Worm (Caenorhabditis elegans) whole organism, young adult: Measurements from ENCODE around the gene T28A8.5.

Experiments used
- F23B12.7 ChIP-seq: sonication (generic microtip); optimal IDR thresholded peaks from 2 replicates; lab custom pipeline; 2017; ENCODE audit warnings: missing genetic modification characterization, mild to moderate bottlenecking, missing compliant biosample characterization, antibody characterized with exemption, moderate library complexity; ENCODE audit not compliant: insufficient read depth
- F33H1.4 ChIP-seq: fragments of 200-800 bp; sonication (Bioruptor generic); IDR thresholded peaks from 2 replicates; pipeline ENCODE4 v1.3.6; 2022; ENCODE audit warnings: missing genetic modification reagents, missing genetic modification characterization, missing compliant biosample characterization
- F49E8.2 ChIP-seq: sonication (generic microtip); optimal IDR thresholded peaks from 3 replicates; lab custom pipeline; 2017; ENCODE audit warnings: missing genetic modification characterization, mild to moderate bottlenecking, missing compliant biosample characterization, antibody characterized with exemption, moderate library complexity; ENCODE audit not compliant: insufficient read depth
- K11D2.4 ChIP-seq: fragments of 200-800 bp; sonication (Bioruptor generic); IDR thresholded peaks from 2 replicates; pipeline ENCODE4 v1.3.6; 2022; ENCODE audit warnings: missing genetic modification reagents, missing genetic modification characterization, missing compliant biosample characterization
- K12H6.12 ChIP-seq: fragments of 200-800 bp; sonication (Bioruptor generic); optimal IDR thresholded peaks from 2 replicates; lab custom pipeline; 2018; ENCODE audit warnings: mild to moderate bottlenecking, missing genetic modification characterization, missing compliant biosample characterization
- Y53F4B.3 ChIP-seq: fragments of 200-800 bp; sonication (Bioruptor generic); IDR thresholded peaks from 2 replicates; pipeline ENCODE4 v1.3.6; 2022; ENCODE audit warnings: missing genetic modification reagents, missing genetic modification characterization, missing compliant biosample characterization
- Y67H2A.10 ChIP-seq: fragments of 200-800 bp; sonication (Bioruptor generic); conservative IDR thresholded peaks from 2 replicates; pipeline ENCODE4 v1.3.6; 2022; ENCODE audit warnings: missing genetic modification reagents, missing genetic modification characterization, missing compliant biosample characterization
- Y95B8A.8 ChIP-seq: fragments of 200-800 bp; sonication (Bioruptor generic); IDR thresholded peaks from 2 replicates; pipeline ENCODE4 v1.3.6; 2022; ENCODE audit warnings: missing genetic modification reagents, missing genetic modification characterization, missing compliant biosample characterization
- akir-1 ChIP-seq: fragments of 200-800 bp; sonication (Bioruptor generic); optimal IDR thresholded peaks from 2 replicates; lab custom pipeline; 2018; ENCODE audit warnings: mild to moderate bottlenecking, missing genetic modification characterization, moderate library complexity, missing compliant biosample characterization
- aptf-3 ChIP-seq: fragments of 200-800 bp; sonication (Bioruptor generic); IDR thresholded peaks from 2 replicates; pipeline ENCODE4 v1.3.6; 2022; ENCODE audit warnings: missing genetic modification characterization, missing compliant biosample characterization
- athp-1 ChIP-seq: sonication (generic microtip); optimal IDR thresholded peaks from 2 replicates; lab custom pipeline; 2017; ENCODE audit warnings: mild to moderate bottlenecking, missing genetic modification characterization, missing compliant biosample characterization
- attf-5 ChIP-seq: fragments of 200-800 bp; sonication (Bioruptor generic); optimal IDR thresholded peaks from 2 replicates; lab custom pipeline; 2018; ENCODE audit warnings: mild to moderate bottlenecking, missing genetic modification characterization, missing compliant biosample characterization
- attf-6 ChIP-seq: fragments of 200-800 bp; sonication (Bioruptor generic); IDR thresholded peaks from 2 replicates; pipeline ENCODE4 v1.3.6; 2022; ENCODE audit warnings: missing genetic modification reagents, missing genetic modification characterization, missing compliant biosample characterization
- cebp-1 ChIP-seq, 2 experiments: fragments of 200-800 bp in 1 of 2; sonication (Bioruptor generic) in 1 of 2; sonication (generic microtip) in 1 of 2; IDR thresholded peaks in 1 of 2; optimal IDR thresholded peaks in 1 of 2; 2 replicates each; pipeline versions ENCODE4 v1.3.6 to Lab custom; 2017 to 2022; ENCODE audit warnings: missing compliant biosample characterization in 2 of 2, missing genetic modification characterization in 2 of 2, mild to moderate bottlenecking in 1 of 2, missing genetic modification reagents in 1 of 2, moderate library complexity in 1 of 2
- ceh-58 ChIP-seq: fragments of 200-800 bp; sonication (Bioruptor generic); IDR thresholded peaks from 2 replicates; pipeline ENCODE4 v1.3.6; 2022; ENCODE audit warnings: missing genetic modification characterization, missing compliant biosample characterization
- egl-18 ChIP-seq: fragments of 200-800 bp; sonication (Bioruptor generic); IDR thresholded peaks from 2 replicates; pipeline ENCODE4 v1.3.6; 2022; ENCODE audit warnings: missing genetic modification reagents, missing genetic modification characterization, missing compliant biosample characterization
- ekl-4 ChIP-seq: fragments of 200-800 bp; sonication (Bioruptor generic); IDR thresholded peaks from 2 replicates; pipeline ENCODE4 v1.3.6; 2022; ENCODE audit warnings: missing genetic modification reagents, missing genetic modification characterization, missing compliant biosample characterization
- him-1 ChIP-seq: sonication (generic microtip); optimal IDR thresholded peaks from 2 replicates; lab custom pipeline; 2016; ENCODE audit warnings: missing genotype, missing genetic modification reagents, missing genetic modification characterization, missing compliant biosample characterization
- hlh-12 ChIP-seq: sonication (generic microtip); optimal IDR thresholded peaks from 2 replicates; lab custom pipeline; 2016; ENCODE audit warnings: missing genetic modification characterization, missing compliant biosample characterization
- hmg-1.2 ChIP-seq: fragments of 200-800 bp; sonication (Bioruptor generic); IDR thresholded peaks from 2 replicates; pipeline ENCODE4 v1.3.6; 2022; ENCODE audit warnings: missing genetic modification reagents, missing genetic modification characterization, missing compliant biosample characterization
- hmg-20 ChIP-seq: fragments of 200-800 bp; sonication (Bioruptor generic); IDR thresholded peaks from 2 replicates; pipeline ENCODE4 v1.3.6; 2022; ENCODE audit warnings: missing genetic modification reagents, missing genetic modification characterization, missing compliant biosample characterization
- hrde-1 ChIP-seq: sonication (generic microtip); optimal IDR thresholded peaks from 2 replicates; lab custom pipeline; 2016; ENCODE audit warnings: missing genetic modification characterization, mild to moderate bottlenecking, missing compliant biosample characterization, moderate library complexity, missing genotype, missing genetic modification reagents, borderline replicate concordance
- lag-1 ChIP-seq: fragments of 200-800 bp; sonication (Bioruptor generic); IDR thresholded peaks from 2 replicates; pipeline ENCODE4 v1.3.6; 2022; ENCODE audit warnings: missing genetic modification reagents, missing genetic modification characterization, missing compliant biosample characterization
- let-526 ChIP-seq: fragments of 200-800 bp; sonication (Bioruptor generic); IDR thresholded peaks from 2 replicates; pipeline ENCODE4 v1.3.6; 2022; ENCODE audit warnings: missing genetic modification reagents, missing genetic modification characterization, missing compliant biosample characterization
- let-607 ChIP-seq, 2 experiments: fragments of 200-800 bp in 1 of 2; sonication (Bioruptor generic) in 1 of 2; sonication (generic microtip) in 1 of 2; optimal IDR thresholded peaks; 2 replicates each; lab custom pipeline; 2016 to 2018; ENCODE audit warnings: mild to moderate bottlenecking in 2 of 2, missing compliant biosample characterization in 2 of 2, missing genetic modification characterization in 2 of 2, moderate library complexity in 2 of 2, missing genotype in 1 of 2
- lin-26 ChIP-seq: fragments of 200-800 bp; sonication (Bioruptor generic); IDR thresholded peaks from 2 replicates; pipeline ENCODE4 v1.3.6; 2022; ENCODE audit warnings: missing genetic modification reagents, missing genetic modification characterization, missing compliant biosample characterization
- lin-40 ChIP-seq: sonication (generic microtip); optimal IDR thresholded peaks from 2 replicates; lab custom pipeline; 2016; ENCODE audit warnings: missing genetic modification characterization, mild to moderate bottlenecking, missing compliant biosample characterization, missing genotype, missing genetic modification reagents
- lsl-1 ChIP-seq: fragments of 200-800 bp; sonication (Bioruptor generic); optimal IDR thresholded peaks from 2 replicates; lab custom pipeline; 2018; ENCODE audit warnings: mild to moderate bottlenecking, missing genetic modification characterization, moderate library complexity, missing compliant biosample characterization
- madf-10 ChIP-seq: sonication (generic microtip); optimal IDR thresholded peaks from 2 replicates; lab custom pipeline; 2016; ENCODE audit warnings: mild to moderate bottlenecking, missing genetic modification characterization, missing compliant biosample characterization
- madf-3 ChIP-seq: fragments of 200-800 bp; sonication (Bioruptor generic); IDR thresholded peaks from 2 replicates; pipeline ENCODE4 v1.3.6; 2022; ENCODE audit warnings: missing genetic modification reagents, missing genetic modification characterization, missing compliant biosample characterization
- nhr-179 ChIP-seq: sonication (generic microtip); optimal IDR thresholded peaks from 2 replicates; lab custom pipeline; 2016; ENCODE audit warnings: mild to moderate bottlenecking, missing genetic modification characterization, missing compliant biosample characterization
- nhr-90 ChIP-seq: sonication (generic microtip); optimal IDR thresholded peaks from 2 replicates; lab custom pipeline; 2016; ENCODE audit warnings: missing genotype, mild to moderate bottlenecking, missing genetic modification characterization, missing compliant biosample characterization
- pbrm-1 ChIP-seq: fragments of 200-800 bp; sonication (Bioruptor generic); IDR thresholded peaks from 2 replicates; pipeline ENCODE4 v1.3.6; 2022; ENCODE audit warnings: missing genetic modification reagents, missing genetic modification characterization, missing compliant biosample characterization
- pha-4 ChIP-seq: fragments of 150-350 bp; sonication (generic microtip); optimal IDR thresholded peaks from 2 replicates; lab custom pipeline; 2014; ENCODE audit warnings: missing biosample characterization, missing genetic modification reagents, missing genetic modification characterization
- rcor-1 ChIP-seq: fragments of 200-800 bp; sonication (Bioruptor generic); IDR thresholded peaks from 2 replicates; pipeline ENCODE4 v1.3.6; 2022; ENCODE audit warnings: missing genetic modification reagents, missing genetic modification characterization, missing compliant biosample characterization
- sdz-38 ChIP-seq: sonication (generic microtip); optimal IDR thresholded peaks from 2 replicates; lab custom pipeline; 2016; ENCODE audit warnings: missing genotype, missing genetic modification characterization, missing compliant biosample characterization
- snpc-1.1 ChIP-seq: sonication (generic microtip); optimal IDR thresholded peaks from 2 replicates; lab custom pipeline; 2017; ENCODE audit warnings: missing genetic modification characterization, mild to moderate bottlenecking, missing compliant biosample characterization, antibody characterized with exemption, moderate library complexity, missing genotype, missing genetic modification reagents; ENCODE audit not compliant: insufficient read depth
- snpc-1.3 ChIP-seq: sonication (generic microtip); optimal IDR thresholded peaks from 2 replicates; lab custom pipeline; 2017; ENCODE audit warnings: missing genetic modification characterization, mild to moderate bottlenecking, missing compliant biosample characterization, antibody characterized with exemption, moderate library complexity, missing genotype, missing genetic modification reagents; ENCODE audit not compliant: insufficient read depth
- snpc-4 ChIP-seq, 5 experiments: fragments of 150-350 bp in 1 of 5; sonication (generic microtip) in 4 of 5; optimal IDR thresholded peaks; 2 replicates each; lab custom pipeline; 2014 to 2018; ENCODE audit warnings: missing genetic modification characterization in 5 of 5, missing biosample characterization in 3 of 5, antibody characterized with exemption in 2 of 5, mild to moderate bottlenecking in 2 of 5, missing compliant biosample characterization in 2 of 5, missing genotype in 2 of 5, moderate library complexity in 2 of 5, missing genetic modification reagents in 1 of 5
- tbp1 ChIP-seq: fragments of 200-800 bp; sonication (Bioruptor generic); optimal IDR thresholded peaks from 2 replicates; lab custom pipeline; 2018; ENCODE audit warnings: mild to moderate bottlenecking, missing genetic modification characterization, missing compliant biosample characterization
- tbx-9 ChIP-seq: sonication (generic microtip); optimal IDR thresholded peaks from 2 replicates; lab custom pipeline; 2016; ENCODE audit warnings: borderline replicate concordance, missing genetic modification characterization, inconsistent platforms, missing compliant biosample characterization
- unc-130 ChIP-seq: sonication (generic microtip); optimal IDR thresholded peaks from 2 replicates; lab custom pipeline; 2016; ENCODE audit warnings: missing genetic modification reagents, missing genetic modification characterization, missing compliant biosample characterization
- unc-62 ChIP-seq: fragments of 150-350 bp; optimal IDR thresholded peaks from 2 replicates; lab custom pipeline; 2014; ENCODE audit warnings: missing biosample characterization, missing genetic modification reagents, missing genetic modification characterization
- zim-3 ChIP-seq: sonication (generic microtip); optimal IDR thresholded peaks from 2 replicates; lab custom pipeline; 2017; ENCODE audit warnings: mild to moderate bottlenecking, missing genetic modification characterization, moderate library complexity, missing compliant biosample characterization
- ztf-26 ChIP-seq: sonication (generic microtip); optimal IDR thresholded peaks from 2 replicates; lab custom pipeline; 2017; ENCODE audit warnings: missing genetic modification characterization, missing compliant biosample characterization
- ztf-3 ChIP-seq: fragments of 200-800 bp; sonication (Bioruptor generic); optimal IDR thresholded peaks from 2 replicates; lab custom pipeline; 2018; ENCODE audit warnings: mild to moderate bottlenecking, missing genetic modification characterization, missing compliant biosample characterization
- ztf-6 ChIP-seq: fragments of 200-800 bp; sonication (Bioruptor generic); IDR thresholded peaks from 2 replicates; pipeline ENCODE4 v1.3.6; 2022; ENCODE audit warnings: missing genetic modification reagents, missing genetic modification characterization, missing compliant biosample characterization

Gene T28A8.5

DNA sequence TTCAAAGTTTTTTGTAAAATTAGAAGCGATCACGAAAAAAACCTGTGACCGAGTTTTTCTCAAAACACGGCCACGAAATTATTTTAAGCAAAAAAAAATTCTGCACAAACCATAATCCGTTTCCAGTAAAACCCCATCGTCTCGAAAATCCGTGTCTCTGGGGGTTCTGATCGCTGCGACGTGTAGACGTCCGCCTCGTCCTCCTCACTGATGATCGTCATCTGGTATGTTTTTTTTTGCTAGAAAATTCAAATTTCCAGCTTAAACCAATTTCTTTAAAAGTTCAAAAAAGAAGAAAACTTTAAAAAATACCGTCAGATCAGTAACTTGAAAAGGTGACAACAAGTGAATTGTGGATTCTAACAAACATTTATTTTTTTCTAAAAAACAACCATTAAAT lies 45.1 kb downstream of the T28A8.5 start, which contains the start of gene Y76A2B.4 (continued):
- TF ChIP-seq attf-5 (GFP tag; lab: Kevin White, UChicago) (no peak), sdz-38 (no peak), ztf-3 (GFP tag; lab: Kevin White, UChicago) (peak; percentile 41), snpc-4 (GFP tag; optimal IDR thresholded peaks at IDR 0.05; lab: Kevin White, UChicago) (no peak), snpc-4 (tag; optimal IDR thresholded peaks at IDR 0.05; lab: Kevin White, UChicago) (no peak), Y67H2A.10 (no peak), ztf-6 (no peak), lin-40 (no peak), cebp-1 (GFP tag; IDR thresholded peaks at IDR 0.05; lab: Robert Waterston, UW) (no peak), cebp-1 (tag; optimal IDR thresholded peaks at IDR 0.05; lab: Kevin White, UChicago) (peak; percentile 8), unc-62 (GFP tag; lab: Kevin White, UChicago) (no peak), athp-1 (tag; lab: Kevin White, UChicago) (no peak), pha-4 (tag; lab: Kevin White, UChicago) (no peak), madf-10 (tag; lab: Kevin White, UChicago) (no peak), aptf-3 (no peak), rcor-1 (GFP tag; lab: Robert Waterston, UW) (no peak), attf-6 (GFP tag; lab: Robert Waterston, UW) (no peak), F23B12.7 (tag; lab: Kevin White, UChicago) (no peak), nhr-179 (tag; lab: Kevin White, UChicago) (no peak), Y53F4B.3 (no peak), ceh-58 (GFP tag; lab: Robert Waterston, UW) (no peak), hlh-12 (tag; lab: Kevin White, UChicago) (no peak), lsl-1 (GFP tag; lab: Kevin White, UChicago) (no peak), zim-3 (tag; lab: Kevin White, UChicago) (peak; percentile 18), F33H1.4 (no peak), tbp1 (GFP tag; lab: Kevin White, UChicago) (no peak), hmg-1.2 (GFP tag; lab: Robert Waterston, UW) (no peak), snpc-1.3 (no peak), pbrm-1 (0 out of 2 replicates have a peak, but pooled peaks have one; percentile 18), K11D2.4 (GFP tag; lab: Robert Waterston, UW) (no peak), hrde-1 (tag; lab: Kevin White, UChicago) (no peak), F49E8.2 (tag; lab: Kevin White, UChicago) (no peak), let-607 (tag; optimal IDR thresholded peaks at IDR 0.05; lab: Kevin White, UChicago) (peak in 1 of 2 experiments; percentile 23), akir-1 (GFP tag; lab: Kevin White, UChicago) (no peak), nhr-90 (tag; lab: Kevin White, UChicago) (no peak), hmg-20 (GFP tag; lab: Robert Waterston, UW) (no peak), ztf-26 (tag; lab: Kevin White, UChicago) (peak; percentile 1), him-1 (tag; lab: Kevin White, UChicago) (no peak), Y95B8A.8 (GFP tag; lab: Robert Waterston, UW) (no peak), snpc-1.1 (tag; lab: Kevin White, UChicago) (no peak), let-526 (no peak), unc-130 (GFP tag; lab: Kevin White, UChicago) (no peak), madf-3 (GFP tag; lab: Robert Waterston, UW) (no peak), K12H6.12 (no peak), ekl-4 (GFP tag; lab: Robert Waterston, UW) (peak; percentile 55; the same call in 1 of the 2 replicates), lag-1 (GFP tag; lab: Robert Waterston, UW) (no peak), tbx-9 (tag; lab: Kevin White, UChicago) (no peak), egl-18 (GFP tag; lab: Robert Waterston, UW) (no peak), lin-26 (GFP tag; lab: Robert Waterston, UW) (no peak)
